Worm (Caenorhabditis elegans) whole organism, L1 larva: ENCODE data around the gene lin-13.

Source experiments
- C16A3.4 ChIP-seq: fragments of 150-350 bp; optimal IDR thresholded peaks from 2 replicates; lab custom pipeline; 2014; ENCODE audit warnings: missing biosample characterization, missing genetic modification characterization
- F16B12.6 ChIP-seq: fragments of 150-350 bp; optimal IDR thresholded peaks from 2 replicates; lab custom pipeline; 2014; ENCODE audit warnings: missing biosample characterization, missing genetic modification characterization
- aha-1 ChIP-seq: fragments of 150-350 bp; optimal IDR thresholded peaks from 2 replicates; lab custom pipeline; 2014; ENCODE audit warnings: missing biosample characterization, missing genetic modification characterization
- ama-1 ChIP-seq: fragments of 150-350 bp; optimal IDR thresholded peaks from 2 replicates; lab custom pipeline; 2014
- blmp-1 ChIP-seq: fragments of 150-350 bp; optimal IDR thresholded peaks from 2 replicates; lab custom pipeline; 2014; ENCODE audit warnings: missing biosample characterization, missing genetic modification characterization
- ceh-8 ChIP-seq: fragments of 200-800 bp; sonication (Bioruptor generic); optimal IDR thresholded peaks from 2 replicates; lab custom pipeline; 2018; ENCODE audit warnings: mild to moderate bottlenecking, missing genetic modification characterization, moderate library complexity, missing compliant biosample characterization
- ceh-82 ChIP-seq, 3 experiments: fragments of 150-350 bp in 1 of 3; sonication (generic microtip) in 2 of 3; optimal IDR thresholded peaks; 2 replicates each; lab custom pipeline; 2014 to 2017; ENCODE audit warnings: missing biosample characterization in 3 of 3, missing genetic modification characterization in 3 of 3
- ceh-90 ChIP-seq: sonication (generic microtip); optimal IDR thresholded peaks from 2 replicates; lab custom pipeline; 2016; ENCODE audit warnings: missing genetic modification characterization, missing compliant biosample characterization
- dpl-1 ChIP-seq, 3 experiments: fragments of 150-350 bp in 2 of 3; sonication (generic microtip) in 1 of 3; optimal IDR thresholded peaks; 2 replicates each; lab custom pipeline; 2014 to 2017; ENCODE audit warnings: missing biosample characterization in 3 of 3, missing genetic modification characterization in 3 of 3, missing genetic modification reagents in 3 of 3
- efl-1 ChIP-seq, 4 experiments: fragments of 150-350 bp; optimal IDR thresholded peaks in 3 of 4; peaks in 1 of 4; 1 replicate in 1 of 4; 2 replicates in 3 of 4; lab custom pipeline; 2014; ENCODE audit warnings: missing biosample characterization in 2 of 4, missing genetic modification characterization in 2 of 4, missing genetic modification reagents in 2 of 4
- egl-13 ChIP-seq: sonication (generic microtip); optimal IDR thresholded peaks from 2 replicates; lab custom pipeline; 2016; ENCODE audit warnings: missing genotype, missing genetic modification reagents, missing genetic modification characterization, missing compliant biosample characterization
- elt-3 ChIP-seq, 6 experiments: fragments of 150-350 bp in 1 of 6; sonication (generic microtip); optimal IDR thresholded peaks; 2 replicates each; lab custom pipeline; 2017 to 2018; ENCODE audit warnings: missing biosample characterization in 6 of 6, missing genetic modification characterization in 6 of 6, inconsistent platforms in 1 of 6
- ets-5 ChIP-seq: fragments of 200-800 bp; sonication (Bioruptor generic); IDR thresholded peaks from 2 replicates; pipeline ENCODE4 v1.3.6; 2022; ENCODE audit warnings: missing genetic modification characterization, missing compliant biosample characterization
- fkh-10 ChIP-seq: sonication (generic microtip); optimal IDR thresholded peaks from 2 replicates; lab custom pipeline; 2017; ENCODE audit warnings: missing biosample characterization, missing genetic modification reagents, missing genetic modification characterization
- fkh-8 ChIP-seq: sonication (generic microtip); optimal IDR thresholded peaks from 2 replicates; lab custom pipeline; 2016; ENCODE audit warnings: mild to moderate bottlenecking, missing genetic modification characterization, missing compliant biosample characterization
- hlh-4 ChIP-seq: sonication (generic microtip); optimal IDR thresholded peaks from 2 replicates; lab custom pipeline; 2016; ENCODE audit warnings: mild to moderate bottlenecking, missing genetic modification characterization, missing compliant biosample characterization
- isw-1 ChIP-seq: fragments of 200-800 bp; sonication (Bioruptor generic); IDR thresholded peaks from 2 replicates; pipeline ENCODE4 v1.3.6; 2022; ENCODE audit warnings: missing genetic modification characterization, missing compliant biosample characterization
- lin-35 ChIP-seq, 2 experiments: fragments of 150-350 bp; optimal IDR thresholded peaks; 2 replicates each; lab custom pipeline; 2014; ENCODE audit warnings: missing biosample characterization in 2 of 2, missing genetic modification characterization in 2 of 2, missing genetic modification reagents in 2 of 2
- lin-39 ChIP-seq: fragments of 150-350 bp; optimal IDR thresholded peaks from 2 replicates; lab custom pipeline; 2014; ENCODE audit warnings: missing biosample characterization, missing genetic modification reagents, missing genetic modification characterization
- mab-9 ChIP-seq: fragments of 200-800 bp; sonication (Bioruptor generic); IDR thresholded peaks from 2 replicates; pipeline ENCODE4 v1.3.6; 2022; ENCODE audit warnings: missing genetic modification reagents, missing genetic modification characterization, missing compliant biosample characterization
- mdl-1 ChIP-seq, 2 experiments: fragments of 150-350 bp; optimal IDR thresholded peaks; 2 replicates each; lab custom pipeline; 2014 to 2017; ENCODE audit warnings: missing biosample characterization in 2 of 2, missing genetic modification characterization in 2 of 2, inconsistent platforms in 1 of 2
- mep-1 ChIP-seq: fragments of 150-350 bp; optimal IDR thresholded peaks from 2 replicates; lab custom pipeline; 2014; ENCODE audit warnings: missing biosample characterization, missing genetic modification characterization
- nhr-11 ChIP-seq: fragments of 150-350 bp; optimal IDR thresholded peaks from 2 replicates; lab custom pipeline; 2014; ENCODE audit warnings: missing biosample characterization, missing genetic modification characterization
- nhr-19 ChIP-seq: fragments of 200-800 bp; sonication (Bioruptor generic); conservative IDR thresholded peaks from 2 replicates; pipeline ENCODE4 v1.3.6; 2022; ENCODE audit warnings: missing genetic modification characterization, missing compliant biosample characterization
- nhr-20 ChIP-seq: sonication (generic microtip); optimal IDR thresholded peaks from 2 replicates; lab custom pipeline; 2016; ENCODE audit warnings: mild to moderate bottlenecking, missing genetic modification characterization, missing compliant biosample characterization
- nhr-71 ChIP-seq: sonication (generic microtip); optimal IDR thresholded peaks from 2 replicates; lab custom pipeline; 2016; ENCODE audit warnings: mild to moderate bottlenecking, missing genetic modification characterization, moderate library complexity, missing compliant biosample characterization
- nhr-76 ChIP-seq: sonication (generic microtip); optimal IDR thresholded peaks from 2 replicates; lab custom pipeline; 2017; ENCODE audit warnings: missing biosample characterization, missing genetic modification characterization
- nhr-77 ChIP-seq: fragments of 150-350 bp; optimal IDR thresholded peaks from 2 replicates; lab custom pipeline; 2014; ENCODE audit warnings: missing biosample characterization, missing genetic modification characterization
- nhr-85 ChIP-seq: sonication (generic microtip); peaks from one replicate; lab custom pipeline; 2016; ENCODE audit warnings: missing genetic modification characterization, inconsistent platforms, missing compliant biosample characterization
- pag-3 ChIP-seq: sonication (generic microtip); optimal IDR thresholded peaks from 2 replicates; lab custom pipeline; 2017; ENCODE audit warnings: missing genetic modification characterization, mild to moderate bottlenecking, missing compliant biosample characterization, antibody characterized with exemption, borderline replicate concordance; ENCODE audit not compliant: insufficient read depth
- snpc-4 ChIP-seq: fragments of 150-350 bp; optimal IDR thresholded peaks from 2 replicates; lab custom pipeline; 2014; ENCODE audit warnings: missing biosample characterization, missing genetic modification characterization
- sptf-1 ChIP-seq: fragments of 150-350 bp; optimal IDR thresholded peaks from 2 replicates; lab custom pipeline; 2014; ENCODE audit warnings: missing biosample characterization, missing genetic modification characterization
- sup-37 ChIP-seq: fragments of 200-800 bp; sonication (Bioruptor generic); optimal IDR thresholded peaks from 2 replicates; lab custom pipeline; 2018; ENCODE audit warnings: mild to moderate bottlenecking, missing genetic modification characterization, missing compliant biosample characterization
- swsn-7 ChIP-seq: sonication (generic microtip); optimal IDR thresholded peaks from 2 replicates; lab custom pipeline; 2016; ENCODE audit warnings: missing genetic modification characterization, missing compliant biosample characterization
- tbx-2 ChIP-seq: sonication (generic microtip); optimal IDR thresholded peaks from 2 replicates; lab custom pipeline; 2016; ENCODE audit warnings: missing genetic modification characterization, missing compliant biosample characterization
- unc-130 ChIP-seq: fragments of 150-350 bp; optimal IDR thresholded peaks from 2 replicates; lab custom pipeline; 2017; ENCODE audit warnings: missing biosample characterization, missing genetic modification characterization, inconsistent platforms
- unc-62 ChIP-seq: fragments of 150-350 bp; optimal IDR thresholded peaks from 2 replicates; lab custom pipeline; 2014; ENCODE audit warnings: missing biosample characterization, missing genetic modification reagents, missing genetic modification characterization
- unc-86 ChIP-seq: sonication (generic microtip); optimal IDR thresholded peaks from 2 replicates; lab custom pipeline; 2016; ENCODE audit warnings: missing genetic modification characterization, missing compliant biosample characterization
- ztf-11 ChIP-seq, 2 experiments: sonication (generic microtip); optimal IDR thresholded peaks; 2 replicates each; lab custom pipeline; 2016 to 2017; ENCODE audit warnings: missing genetic modification characterization in 2 of 2, missing biosample characterization in 1 of 2, missing compliant biosample characterization in 1 of 2

lin-13 gene

DNA sequence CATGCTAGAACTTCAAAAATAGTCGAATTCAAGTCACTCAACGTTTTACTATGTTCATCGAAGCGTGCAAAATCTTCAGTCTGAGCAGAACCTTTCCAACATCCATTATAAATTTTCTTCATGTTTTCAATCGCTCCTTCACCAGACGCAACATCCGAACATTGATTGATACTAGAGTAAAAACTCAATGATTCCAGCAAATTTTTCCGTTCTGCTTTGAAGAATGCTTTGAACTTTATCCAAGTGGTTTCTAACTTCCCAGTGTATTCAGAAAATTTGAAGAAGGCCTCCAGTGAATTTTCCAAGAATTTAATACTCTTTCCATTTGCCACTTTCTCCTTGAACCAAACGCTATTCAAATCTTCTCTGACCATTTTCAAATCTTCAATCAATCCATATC is 17.0 kb downstream of the lin-13 start:
- TF ChIP-seq aha-1 (tag; lab: Kevin White, UChicago), result no peak
- no peak for TF ChIP-seq sup-37 (GFP tag; lab: Kevin White, UChicago)
- TF ChIP-seq nhr-19 (GFP tag; lab: Robert Waterston, UW), result no peak
- no peak for TF ChIP-seq egl-13 (tag; lab: Kevin White, UChicago)
- TF ChIP-seq unc-62, result no peak
- no peak for TF ChIP-seq C16A3.4
- TF ChIP-seq dpl-1 (GFP tag; optimal IDR thresholded peaks at IDR 0.05; lab: Kevin White, UChicago), result no peak
- TF ChIP-seq sptf-1 (tag; lab: Kevin White, UChicago), result no peak
- no peak for TF ChIP-seq ztf-11 (tag; optimal IDR thresholded peaks at IDR 0.05; lab: Kevin White, UChicago)
- TF ChIP-seq lin-39 (tag; lab: Kevin White, UChicago), result no peak

DNA sequence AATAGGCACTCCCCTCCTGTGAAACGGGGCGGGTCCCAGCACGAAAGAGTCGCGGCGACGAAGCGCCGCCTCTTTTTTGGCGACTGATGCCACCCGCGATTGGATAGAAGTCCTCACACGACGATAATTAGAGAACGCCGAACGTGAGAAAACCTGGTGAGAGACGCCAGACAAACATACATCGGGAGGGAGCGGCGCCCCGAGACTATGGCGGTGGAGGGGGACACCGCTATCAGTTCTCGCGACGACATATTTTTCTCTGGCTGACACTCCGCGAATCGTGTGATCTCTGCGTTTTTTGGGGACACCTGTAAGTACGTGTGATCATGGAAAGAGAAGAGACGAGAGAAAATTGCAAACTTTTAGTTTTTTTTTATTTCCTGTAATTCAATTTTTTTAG is 32.5 kb downstream of the lin-13 start:
- TF ChIP-seq blmp-1 (peak; percentile 1), nhr-19 (GFP tag; lab: Robert Waterston, UW) (peak; percentile 39), nhr-85 (peak; percentile 46)

DNA sequence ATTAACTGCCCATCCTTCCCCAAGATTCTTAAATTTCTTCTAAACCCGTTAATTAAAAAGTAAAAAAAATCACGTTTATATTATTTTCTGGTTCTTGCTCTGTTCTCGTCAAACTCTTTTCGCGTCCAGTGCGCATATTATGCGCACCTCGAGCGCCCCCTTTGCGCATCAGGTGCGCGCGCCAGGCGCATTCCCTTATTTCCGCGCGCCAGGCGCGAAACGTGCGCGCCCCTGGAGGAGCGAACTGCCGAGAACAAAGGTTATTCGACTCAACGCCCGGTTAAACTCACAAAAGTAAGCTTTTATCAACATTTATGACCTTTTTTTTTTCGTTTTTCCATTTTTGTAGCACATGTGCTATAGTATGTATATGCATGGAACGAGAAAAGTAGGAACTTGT is 36.9 kb downstream of the lin-13 start:
- TF ChIP-seq snpc-4 (no peak), nhr-11 (no peak), blmp-1 (no peak), unc-62 (no peak), isw-1 (GFP tag; lab: Robert Waterston, UW) (no peak), pag-3 (tag; lab: Kevin White, UChicago) (no peak), hlh-4 (no peak)
- TF ChIP-seq, all 84 proteins: peak for 0

DNA sequence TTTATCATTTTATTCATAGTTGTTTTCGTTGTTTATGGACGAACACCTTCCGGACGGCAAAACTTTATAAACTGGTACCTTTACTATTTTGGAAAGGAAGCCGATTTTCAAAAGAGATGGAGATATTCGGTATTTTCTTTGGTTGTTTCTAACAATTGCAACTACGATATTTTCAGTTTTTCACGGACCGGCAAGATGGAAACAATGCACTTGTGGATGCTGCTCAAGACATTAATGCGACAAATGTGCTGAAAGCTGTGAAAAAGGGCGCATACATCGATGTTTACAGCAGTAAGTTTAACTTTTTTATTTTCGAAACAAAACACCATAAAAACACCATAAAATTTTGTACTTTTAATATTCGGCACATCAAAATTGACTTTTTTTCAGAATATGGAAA is 43.4 kb downstream of the lin-13 start:
- no peak for TF ChIP-seq elt-3 (tag; optimal IDR thresholded peaks at IDR 0.05; lab: Kevin White, UChicago)
- no peak for TF ChIP-seq blmp-1
- TF ChIP-seq nhr-77 (tag; lab: Kevin White, UChicago), result no peak
- no peak for TF ChIP-seq sup-37 (GFP tag; lab: Kevin White, UChicago)
- TF ChIP-seq tbx-2 (tag; lab: Kevin White, UChicago), result no peak
- TF ChIP-seq efl-1 (optimal IDR thresholded peaks at IDR 0.05; lab: Kevin White, UChicago), result no peak
- peak in 1 of 2 experiments; percentile 84 for TF ChIP-seq efl-1 (GFP tag; optimal IDR thresholded peaks at IDR 0.05 in 1 of 2; lab: Kevin White, UChicago)
- no peak for TF ChIP-seq snpc-4
- no peak for TF ChIP-seq ceh-90 (tag; lab: Kevin White, UChicago)
- TF ChIP-seq unc-62, result no peak

DNA sequence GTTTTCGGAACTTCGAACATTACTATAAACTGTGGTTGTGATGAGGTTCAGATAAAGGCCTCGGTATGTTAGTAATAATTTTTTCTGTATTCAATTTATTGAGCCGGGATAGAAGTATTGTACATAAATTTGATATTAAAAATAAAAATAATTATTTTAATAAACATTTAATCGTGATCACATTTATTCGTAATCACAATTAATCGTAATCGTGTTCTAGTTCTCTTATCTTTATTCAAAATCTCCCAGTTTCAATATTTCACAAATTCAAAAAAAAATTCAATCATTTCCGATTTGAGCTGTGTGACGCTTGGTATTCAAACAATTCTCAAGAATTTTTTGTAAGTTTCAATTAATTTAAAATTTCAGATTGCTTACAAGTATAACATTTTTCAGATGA is 47.3 kb downstream of the lin-13 start, which contains the start of gene lido-18:
Gene lido-18 (plus strand): TSS at position 301 of the 400 bp plus-strand sequence.
- TF ChIP-seq ama-1 (lab: Kevin White, UChicago) (no peak), sup-37 (GFP tag; lab: Kevin White, UChicago) (no peak), fkh-8 (tag; lab: Kevin White, UChicago) (no peak)

DNA sequence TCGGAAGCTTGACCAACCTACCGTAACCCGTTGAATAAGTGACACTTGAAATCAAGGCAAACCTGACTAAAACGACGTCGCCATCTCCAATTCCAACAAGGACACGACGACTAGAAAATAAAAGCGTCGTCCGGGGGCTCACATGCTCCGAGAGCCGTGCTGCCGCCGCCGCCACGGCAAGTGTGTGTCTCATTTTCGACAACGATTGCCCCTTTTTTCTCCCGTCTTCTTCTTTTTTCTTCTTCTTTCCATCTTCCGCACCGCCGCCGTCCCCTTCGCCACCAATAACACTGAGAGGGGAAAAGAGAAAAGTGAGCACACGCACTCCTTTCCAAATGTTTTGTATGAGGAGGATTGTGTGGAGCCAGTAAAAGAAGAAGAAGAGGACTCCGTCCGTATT is 48.1 kb downstream of the lin-13 start:
- no peak for TF ChIP-seq ets-5 (GFP tag; lab: Robert Waterston, UW)
- TF ChIP-seq efl-1 (optimal IDR thresholded peaks at IDR 0.05; lab: Kevin White, UChicago), result no peak
- TF ChIP-seq efl-1 (GFP tag; optimal IDR thresholded peaks at IDR 0.05 in 1 of 2; lab: Kevin White, UChicago), result peak in 1 of 2 experiments; percentile 22

DNA sequence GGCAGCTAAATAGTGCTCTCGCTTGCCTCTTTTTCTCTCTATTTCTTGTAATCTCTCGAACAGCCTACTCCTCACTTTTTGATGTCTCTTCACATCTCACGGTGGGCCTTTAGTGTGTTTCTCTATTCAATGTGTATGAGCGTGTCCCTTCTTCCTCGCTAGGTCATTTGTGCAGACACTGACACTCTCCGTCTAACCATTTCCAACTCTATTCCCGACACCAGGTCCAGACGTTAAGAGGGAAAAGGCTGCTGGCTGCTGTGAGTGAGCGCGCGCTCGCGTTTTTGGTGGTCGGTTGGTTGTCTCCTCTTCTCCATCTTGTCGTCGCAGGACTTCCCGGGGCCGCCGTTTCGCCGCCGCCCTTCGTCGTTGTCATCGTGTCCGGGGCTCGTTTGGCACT is 49.9 kb downstream of the lin-13 start:
- TF ChIP-seq tbx-2 (tag; lab: Kevin White, UChicago) (peak; percentile 47), unc-130 (tag; lab: Kevin White, UChicago) (peak; percentile 27), nhr-11 (no peak), fkh-10 (peak; percentile 47), C16A3.4 (peak; percentile 58), nhr-76 (no peak), efl-1 (optimal IDR thresholded peaks at IDR 0.05; lab: Kevin White, UChicago) (peak; percentile 35 to 46), efl-1 (GFP tag; optimal IDR thresholded peaks at IDR 0.05 in 1 of 2; lab: Kevin White, UChicago) (no peak), mab-9 (GFP tag; lab: Robert Waterston, UW) (no peak), ztf-11 (tag; optimal IDR thresholded peaks at IDR 0.05; lab: Kevin White, UChicago) (peak in 1 of 2 experiments; percentile 28), mep-1 (tag; lab: Kevin White, UChicago) (peak; percentile 81), nhr-85 (no peak), ceh-8 (GFP tag; lab: Kevin White, UChicago) (peak; percentile 38), nhr-71 (tag; lab: Kevin White, UChicago) (peak; percentile 60), lin-35 (GFP tag; optimal IDR thresholded peaks at IDR 0.05; lab: Kevin White, UChicago) (peak in 1 of 2 experiments; percentile 61), ceh-82 (tag; optimal IDR thresholded peaks at IDR 0.05; lab: Kevin White, UChicago) (peak in 2 of 3 experiments; percentile 31 to 64), unc-86 (tag; lab: Kevin White, UChicago) (peak; percentile 32), swsn-7 (peak; percentile 38), aha-1 (tag; lab: Kevin White, UChicago) (no peak), F16B12.6 (tag; lab: Kevin White, UChicago) (peak; percentile 5), mdl-1 (tag; optimal IDR thresholded peaks at IDR 0.05; lab: Kevin White, UChicago) (peak in 1 of 2 experiments; percentile 57), fkh-8 (tag; lab: Kevin White, UChicago) (peak; percentile 75), nhr-20 (tag; lab: Kevin White, UChicago) (peak; percentile 14)
